Fruit fly (Drosophila melanogaster) whole organism, prepupa: ENCODE measurements around the gene mew.

ENCODE experiments used
- Blimp-1 ChIP-seq: fragments of 200-800 bp; sonication (Bioruptor generic); optimal IDR thresholded peaks from 3 replicates; lab custom pipeline; 2017; ENCODE audit warnings: missing biosample characterization, missing genetic modification characterization, mild to moderate bottlenecking, moderate library complexity, missing genetic modification reagents
- CG10631 ChIP-seq: fragments of 200-800 bp; sonication (Bioruptor generic); optimal IDR thresholded peaks from 2 replicates; lab custom pipeline; 2016; ENCODE audit warnings: missing biosample characterization, missing genetic modification characterization
- CG11294 ChIP-seq: fragments of 200-800 bp; sonication (Bioruptor generic); IDR thresholded peaks from 2 replicates; pipeline ENCODE4 v1.3.6; 2022; ENCODE audit warnings: missing biosample characterization, missing genetic modification characterization
- CG11902 ChIP-seq: fragments of 200-800 bp; sonication (Bioruptor generic); optimal IDR thresholded peaks from 3 replicates; lab custom pipeline; 2016; ENCODE audit warnings: missing biosample characterization, missing genetic modification characterization
- CG1621 ChIP-seq: fragments of 200-800 bp; sonication (Bioruptor generic); optimal IDR thresholded peaks from 3 replicates; lab custom pipeline; 2018; ENCODE audit warnings: missing biosample characterization, mild to moderate bottlenecking, missing genetic modification characterization
- CG16779 ChIP-seq: fragments of 200-800 bp; sonication (Bioruptor generic); optimal IDR thresholded peaks from 3 replicates; lab custom pipeline; 2017; ENCODE audit warnings: missing biosample characterization, mild to moderate bottlenecking, missing genetic modification characterization
- CG3032 ChIP-seq: fragments of 200-800 bp; optimal IDR thresholded peaks from 2 replicates; lab custom pipeline; 2019; ENCODE audit warnings: missing biosample characterization, mild to moderate bottlenecking, missing genetic modification characterization, moderate library complexity
- CG31627 ChIP-seq: fragments of 200-800 bp; sonication (Bioruptor generic); optimal IDR thresholded peaks from 3 replicates; lab custom pipeline; 2016; ENCODE audit warnings: missing biosample characterization, missing genetic modification characterization
- CG34406 ChIP-seq: fragments of 200-800 bp; sonication (Bioruptor generic); optimal IDR thresholded peaks from 3 replicates; lab custom pipeline; 2016; ENCODE audit warnings: missing biosample characterization, missing genetic modification characterization
- CG3919 ChIP-seq: fragments of 200-800 bp; sonication (Bioruptor generic); optimal IDR thresholded peaks from 3 replicates; lab custom pipeline; 2016; ENCODE audit warnings: missing biosample characterization, missing genetic modification characterization
- CG4318 ChIP-seq: fragments of 200-800 bp; sonication (Bioruptor generic); optimal IDR thresholded peaks from 3 replicates; lab custom pipeline; 2017; ENCODE audit warnings: missing biosample characterization, mild to moderate bottlenecking, missing genetic modification characterization
- CG6163 ChIP-seq: fragments of 200-800 bp; sonication (Bioruptor generic); IDR thresholded peaks from 3 replicates; pipeline ENCODE4 v1.3.6; 2022; ENCODE audit warnings: missing biosample characterization, missing genetic modification characterization
- CG6276 ChIP-seq: fragments of 200-800 bp; sonication (Bioruptor generic); optimal IDR thresholded peaks from 2 replicates; lab custom pipeline; 2017; ENCODE audit warnings: missing biosample characterization, mild to moderate bottlenecking, missing genetic modification characterization
- CG6792 ChIP-seq: fragments of 200-800 bp; sonication (Bioruptor generic); optimal IDR thresholded peaks from 3 replicates; lab custom pipeline; 2016; ENCODE audit warnings: missing biosample characterization, missing genetic modification characterization
- CG7368 ChIP-seq: fragments of 200-800 bp; sonication (Bioruptor generic); optimal IDR thresholded peaks from 3 replicates; lab custom pipeline; 2016; ENCODE audit warnings: missing biosample characterization, missing genetic modification characterization
- CG8119 ChIP-seq: fragments of 200-800 bp; sonication (Bioruptor generic); IDR thresholded peaks from 3 replicates; pipeline ENCODE4 v1.3.6; 2022; ENCODE audit warnings: missing biosample characterization, missing genetic modification characterization
- CG9139 ChIP-seq: fragments of 200-800 bp; sonication (Bioruptor generic); optimal IDR thresholded peaks from 3 replicates; lab custom pipeline; 2017; ENCODE audit warnings: missing biosample characterization, mild to moderate bottlenecking, missing genetic modification characterization
- Eip78C ChIP-seq: fragments of 200-800 bp; sonication (Bioruptor generic); peaks from one replicate; lab custom pipeline; 2016; ENCODE audit warnings: missing biosample characterization, missing genetic modification characterization
- Eip93F ChIP-seq: fragments of 200-800 bp; sonication (Bioruptor generic); optimal IDR thresholded peaks from 2 replicates; lab custom pipeline; 2016; ENCODE audit warnings: missing biosample characterization, mild to moderate bottlenecking, missing genetic modification characterization
- Ets21C ChIP-seq: fragments of 200-800 bp; sonication (Bioruptor generic); optimal IDR thresholded peaks from 3 replicates; lab custom pipeline; 2016; ENCODE audit warnings: missing biosample characterization, missing genetic modification characterization
- Ets96B ChIP-seq: fragments of 200-800 bp; optimal IDR thresholded peaks from 2 replicates; lab custom pipeline; 2019; ENCODE audit warnings: missing biosample characterization, mild to moderate bottlenecking, missing genetic modification characterization, moderate library complexity
- Hr38 ChIP-seq: sonication (Bioruptor generic); optimal IDR thresholded peaks from 2 replicates; lab custom pipeline; 2016; ENCODE audit warnings: missing biosample characterization, missing genetic modification characterization
- Hr39 ChIP-seq: fragments of 200-800 bp; sonication (Bioruptor generic); optimal IDR thresholded peaks from 2 replicates; lab custom pipeline; 2016; ENCODE audit warnings: missing biosample characterization, missing genetic modification characterization
- Met ChIP-seq: fragments of 200-800 bp; sonication (Bioruptor generic); optimal IDR thresholded peaks from 3 replicates; lab custom pipeline; 2016; ENCODE audit warnings: missing biosample characterization, missing genetic modification characterization
- Smox ChIP-seq: fragments of 200-800 bp; sonication (Bioruptor generic); optimal IDR thresholded peaks from 3 replicates; lab custom pipeline; 2016; ENCODE audit warnings: missing biosample characterization, missing genetic modification characterization
- Sox14 ChIP-seq: fragments of 200-800 bp; sonication (Bioruptor generic); optimal IDR thresholded peaks from 3 replicates; lab custom pipeline; 2016; ENCODE audit warnings: missing biosample characterization, missing genetic modification characterization
- Sox15 ChIP-seq: fragments of 200-800 bp; sonication (Bioruptor generic); optimal IDR thresholded peaks from 3 replicates; lab custom pipeline; 2016; ENCODE audit warnings: missing biosample characterization, missing genetic modification characterization
- achi ChIP-seq: fragments of 200-800 bp; sonication (Bioruptor generic); optimal IDR thresholded peaks from 3 replicates; lab custom pipeline; 2016; ENCODE audit warnings: missing biosample characterization, missing genetic modification characterization
- acj6 ChIP-seq: fragments of 200-800 bp; sonication (Bioruptor generic); optimal IDR thresholded peaks from 3 replicates; lab custom pipeline; 2016; ENCODE audit warnings: missing biosample characterization, missing genetic modification characterization
- cyc ChIP-seq: fragments of 200-800 bp; sonication (Bioruptor generic); optimal IDR thresholded peaks from 3 replicates; lab custom pipeline; 2016; ENCODE audit warnings: missing biosample characterization, missing genetic modification characterization
- dsx ChIP-seq: fragments of 200-800 bp; optimal IDR thresholded peaks from 3 replicates; lab custom pipeline; 2019; ENCODE audit warnings: missing biosample characterization, mild to moderate bottlenecking, missing genetic modification characterization, moderate library complexity; ENCODE audit not compliant: poor library complexity, severe bottlenecking
- eg ChIP-seq: fragments of 200-800 bp; sonication (Bioruptor generic); IDR thresholded peaks from 3 replicates; pipeline ENCODE4 v1.3.6; 2022; ENCODE audit warnings: missing biosample characterization, missing genetic modification characterization
- esn ChIP-seq: fragments of 200-800 bp; sonication (Bioruptor generic); optimal IDR thresholded peaks from 2 replicates; lab custom pipeline; 2016; ENCODE audit warnings: missing biosample characterization, mild to moderate bottlenecking, missing genetic modification characterization, moderate library complexity
- fkh ChIP-seq: fragments of 200-800 bp; sonication (Bioruptor generic); optimal IDR thresholded peaks from 3 replicates; lab custom pipeline; 2017; ENCODE audit warnings: missing biosample characterization, mild to moderate bottlenecking, missing genetic modification characterization, moderate library complexity
- lz ChIP-seq: fragments of 200-800 bp; sonication (Bioruptor generic); optimal IDR thresholded peaks from 3 replicates; lab custom pipeline; 2016; ENCODE audit warnings: missing biosample characterization, missing genetic modification characterization
- pdm3 ChIP-seq: fragments of 200-800 bp; sonication (Bioruptor generic); optimal IDR thresholded peaks from 3 replicates; lab custom pipeline; 2016; ENCODE audit warnings: missing biosample characterization, missing genetic modification characterization
- salr ChIP-seq, 2 experiments: fragments of 200-800 bp; sonication (Bioruptor generic); optimal IDR thresholded peaks; 3 replicates each; lab custom pipeline; 2016 to 2018; ENCODE audit warnings: missing biosample characterization in 2 of 2, missing genetic modification characterization in 2 of 2, mild to moderate bottlenecking in 1 of 2
- ss ChIP-seq, 2 experiments: fragments of 200-800 bp; sonication (Bioruptor generic); optimal IDR thresholded peaks; 2 replicates in 1 of 2; 3 replicates in 1 of 2; lab custom pipeline; 2017 to 2018; ENCODE audit warnings: mild to moderate bottlenecking in 2 of 2, missing biosample characterization in 2 of 2, missing genetic modification characterization in 2 of 2, moderate library complexity in 1 of 2
- svp ChIP-seq: fragments of 200-800 bp; sonication (Bioruptor generic); peaks from one replicate; lab custom pipeline; 2016; ENCODE audit warnings: missing biosample characterization, missing genetic modification characterization
- vri ChIP-seq: fragments of 200-800 bp; sonication (Bioruptor generic); optimal IDR thresholded peaks from 3 replicates; lab custom pipeline; 2016; ENCODE audit warnings: missing biosample characterization, mild to moderate bottlenecking, missing genetic modification characterization

The mew gene

DNA sequence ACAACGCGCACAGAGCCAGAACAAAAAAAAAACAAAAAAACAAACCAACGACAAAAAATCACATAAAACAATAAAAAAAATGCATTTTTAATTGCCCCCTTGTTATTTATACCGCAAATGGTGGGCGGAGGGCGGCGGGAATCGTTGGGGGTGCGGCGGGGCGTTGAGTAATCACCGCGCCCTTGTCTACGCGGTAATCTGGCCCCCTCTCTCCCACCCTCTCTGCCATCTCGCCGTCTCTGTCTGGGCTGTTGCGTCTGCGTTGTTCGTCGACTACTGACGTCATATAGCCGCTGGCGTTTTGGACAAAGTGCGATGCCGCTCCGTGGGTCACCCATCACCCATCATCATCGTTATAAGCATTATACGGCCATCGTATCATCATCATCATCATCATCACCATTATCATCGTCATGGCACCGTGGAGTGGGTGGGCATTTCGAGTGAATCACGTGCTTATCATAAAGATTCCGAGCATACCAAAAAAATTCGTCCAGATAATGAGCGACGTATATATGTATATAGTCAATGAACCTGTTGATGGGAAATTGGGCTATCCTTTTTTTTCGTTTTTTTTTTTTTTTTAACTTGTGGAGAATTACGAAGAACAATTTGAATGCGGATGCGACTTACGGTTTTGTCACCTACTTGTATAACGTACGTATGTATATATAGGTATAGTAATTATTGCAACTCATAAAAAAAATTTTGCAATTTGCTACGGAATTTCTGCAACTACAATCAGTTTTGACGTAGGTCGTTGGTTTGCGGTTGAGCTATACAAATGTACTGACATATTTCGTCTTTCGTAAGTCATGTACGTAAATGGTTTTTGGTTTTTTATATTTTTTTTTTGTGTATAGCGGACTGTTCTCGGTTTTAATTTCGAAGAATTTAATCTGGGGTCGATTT lies 44.6 kb upstream of the mew start (continued):
- TF ChIP-seq esn (GFP tag; lab: Kevin White, UChicago) = no peak
- TF ChIP-seq CG3919 = peak; percentile 5

DNA sequence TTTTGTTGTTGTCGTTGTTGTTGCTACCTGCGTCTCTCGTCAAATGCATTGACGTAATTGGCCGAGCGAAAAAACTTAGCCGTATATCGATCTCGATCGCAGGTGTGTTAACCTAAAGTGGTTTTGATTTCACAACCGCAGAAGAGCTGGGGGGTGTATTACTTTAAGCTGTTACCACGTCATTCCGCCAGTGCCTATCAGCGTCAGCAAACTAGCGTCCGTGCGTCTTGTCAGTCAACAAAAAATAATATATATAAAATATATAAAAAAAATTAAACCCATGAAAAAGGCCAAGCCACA lies 44.0 kb upstream of the mew start, which contains the start of gene CG1764:
CG1764 (minus strand) TSS at position 101 of the 300 bp plus-strand sequence.
- TF ChIP-seq eg (GFP tag; lab: Robert Waterston, UW) (no peak), Ets96B (tag; lab: Kevin White, UChicago) (no peak), Hr38 (GFP tag; lab: Kevin White, UChicago) (no peak), fkh (GFP tag; lab: Kevin White, UChicago) (no peak), CG6792 (GFP tag; lab: Kevin White, UChicago) (no peak), CG6163 (GFP tag; lab: Robert Waterston, UW) (no peak), Ets21C (GFP tag; lab: Kevin White, UChicago) (no peak), CG4318 (GFP tag; lab: Kevin White, UChicago) (no peak), Smox (GFP tag; lab: Kevin White, UChicago) (no peak), CG11294 (no peak), vri (GFP tag; lab: Kevin White, UChicago) (no peak)

DNA sequence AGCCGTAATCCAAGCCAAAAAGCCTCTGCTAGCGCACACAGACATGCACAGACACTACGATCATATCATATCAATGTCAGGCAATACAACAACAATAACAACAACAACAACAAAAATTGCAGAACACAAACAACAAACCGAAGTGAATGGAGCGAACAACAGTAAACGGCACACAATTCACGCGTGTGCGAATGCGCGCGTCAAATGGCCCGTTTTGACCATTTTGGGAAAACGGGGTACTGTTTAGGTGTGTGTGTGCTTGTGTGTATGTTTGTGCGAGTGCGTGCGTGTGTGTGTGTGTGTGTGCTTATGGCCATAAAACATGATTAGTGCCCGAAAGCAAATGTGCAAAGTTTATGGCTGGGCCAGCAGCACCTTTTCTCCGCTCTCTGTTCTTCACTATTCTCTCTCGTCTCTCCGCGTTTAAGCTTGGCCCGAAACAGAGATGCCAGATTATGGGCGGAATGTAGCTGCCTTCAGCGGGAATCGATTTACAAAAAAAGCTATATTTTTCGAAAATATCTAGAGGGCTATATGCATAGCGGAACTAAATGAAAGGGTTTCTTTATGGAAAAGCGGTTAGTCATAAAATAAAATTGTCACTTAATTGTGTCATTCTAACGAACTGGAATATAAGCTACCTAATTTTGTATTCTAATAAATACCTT lies 42.7 kb upstream of the mew start:
- TF ChIP-seq Blimp-1 (GFP tag; lab: Kevin White, UChicago) (no peak), CG8119 (GFP tag; lab: Robert Waterston, UW) (no peak), Ets21C (GFP tag; lab: Kevin White, UChicago) (no peak), svp (peak; percentile 61), CG3919 (no peak), ss (GFP tag; optimal IDR thresholded peaks at IDR 0.05; lab: Kevin White, UChicago) (peak in 1 of 2 experiments; percentile 19), Eip78C (GFP tag; lab: Kevin White, UChicago) (peak; percentile 50), eg (GFP tag; lab: Robert Waterston, UW) (0 out of 3 replicates have a peak, but pooled peaks have one; percentile 24)

DNA sequence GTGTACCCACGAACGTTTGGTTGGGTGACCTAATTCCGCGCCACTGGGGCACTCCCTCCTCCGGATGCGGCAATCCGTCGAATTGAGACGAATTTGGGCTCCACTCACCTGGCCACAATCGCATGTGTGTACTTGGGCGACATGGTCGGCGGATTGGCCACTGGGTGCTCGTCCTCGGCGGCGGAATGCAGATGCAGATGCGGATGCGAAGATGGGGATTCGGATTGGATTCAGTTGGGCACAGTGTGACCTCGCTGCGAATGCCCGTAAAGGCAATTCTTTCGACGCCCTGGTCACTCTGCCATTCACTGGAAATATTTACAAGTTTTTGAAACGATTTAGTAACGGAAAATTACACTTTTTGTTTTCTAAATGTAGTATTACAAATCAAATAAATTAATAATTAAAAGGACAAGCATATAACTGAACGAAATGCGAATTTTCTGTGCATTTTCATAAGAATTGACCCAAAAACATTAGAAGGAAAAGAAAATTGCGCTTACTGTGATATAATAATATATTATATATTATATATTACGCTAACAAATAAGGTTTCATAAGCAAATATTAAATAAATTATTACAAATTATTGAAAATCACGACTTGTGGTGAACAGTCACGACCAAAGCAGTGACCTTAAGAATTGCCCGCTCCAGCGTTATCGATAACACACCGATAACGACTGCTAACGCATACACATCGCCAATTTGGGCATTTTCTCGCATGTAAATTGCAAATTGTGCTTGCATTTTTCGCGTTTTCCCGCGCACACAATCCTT lies 38.3 kb upstream of the mew start, which contains the start of gene CG1622:
CG1622 (plus strand) TSS at position 678 of the 779 bp plus-strand sequence.
- TF ChIP-seq CG6792 (GFP tag; lab: Kevin White, UChicago) (peak; percentile 12), Sox14 (GFP tag; lab: Kevin White, UChicago) (no peak), CG6276 (GFP tag; lab: Kevin White, UChicago) (no peak), CG3032 (tag; lab: Kevin White, UChicago) (peak; percentile 33), CG3919 (peak; percentile 38), eg (GFP tag; lab: Robert Waterston, UW) (peak; percentile 44; the same call in 2 of the 3 replicates), cyc (GFP tag; lab: Kevin White, UChicago) (peak; percentile 33), salr (GFP tag; optimal IDR thresholded peaks at IDR 0.05; lab: Kevin White, UChicago) (no peak), fkh (GFP tag; lab: Kevin White, UChicago) (no peak), CG6163 (GFP tag; lab: Robert Waterston, UW) (peak; percentile 42; the same call in 1 of the 3 replicates), CG9139 (GFP tag; lab: Kevin White, UChicago) (no peak), acj6 (no peak), pdm3 (GFP tag; lab: Kevin White, UChicago) (no peak), Met (no peak), CG11294 (no peak), CG11902 (GFP tag; lab: Kevin White, UChicago) (no peak), esn (GFP tag; lab: Kevin White, UChicago) (peak; percentile 24), CG16779 (tag; lab: Kevin White, UChicago) (no peak), dsx (GFP tag; lab: Kevin White, UChicago) (no peak), Hr39 (GFP tag; lab: Kevin White, UChicago) (no peak), CG7368 (GFP tag; lab: Kevin White, UChicago) (no peak), CG34406 (no peak), Eip93F (GFP tag; lab: Kevin White, UChicago) (no peak), CG1621 (tag; lab: Kevin White, UChicago) (peak; percentile 55), Sox15 (GFP tag; lab: Kevin White, UChicago) (no peak), achi (GFP tag; lab: Kevin White, UChicago) (no peak), Smox (GFP tag; lab: Kevin White, UChicago) (no peak), CG10631 (no peak), lz (GFP tag; lab: Kevin White, UChicago) (no peak), Eip78C (GFP tag; lab: Kevin White, UChicago) (peak; percentile 51), CG31627 (GFP tag; lab: Kevin White, UChicago) (peak; percentile 5), CG4318 (GFP tag; lab: Kevin White, UChicago) (no peak)
